Worm (Caenorhabditis elegans): ENCODE results near the gene trk-1.

The trk-1 gene

ce11 chrX:8969111-8970048, 18.6 kb upstream of the trk-1 start (continued):
- TF ChIP-seq let-607 (tag; optimal IDR thresholded peaks at IDR 0.05), result peak in 1 of 2 experiments; percentile 31

ce11 chrX:8963469-8963868, 12.7 kb upstream of the trk-1 start:
- TF ChIP-seq F52B5.7 (tag; optimal IDR thresholded peaks at IDR 0.05), result no peak
- TF ChIP-seq ztf-25 (GFP tag; IDR thresholded peaks at IDR 0.05), result no peak
- TF ChIP-seq athp-1 (tag; optimal IDR thresholded peaks at IDR 0.05), result no peak
- no peak for TF ChIP-seq hlh-26 (GFP tag; conservative IDR thresholded peaks at IDR 0.05)
- no peak for TF ChIP-seq nhr-179 (tag; optimal IDR thresholded peaks at IDR 0.05)
- no peak for TF ChIP-seq B0336.3 (GFP tag; IDR thresholded peaks at IDR 0.05)
- TF ChIP-seq hmg-1.2 (GFP tag; IDR thresholded peaks at IDR 0.05), result no peak
- TF ChIP-seq madf-10 (tag; optimal IDR thresholded peaks at IDR 0.05), result no peak
- no peak for TF ChIP-seq ceh-40 (GFP tag; IDR thresholded peaks at IDR 0.05)
- no peak for TF ChIP-seq let-607 (tag; optimal IDR thresholded peaks at IDR 0.05)

- TF ChIP-seq Y53F4B.3 (GFP tag; IDR thresholded peaks at IDR 0.05) (no peak), mel-28 (tag; optimal IDR thresholded peaks at IDR 0.05; ENCODE audit: borderline replicate concordance) (no peak), F52B5.7 (tag; optimal IDR thresholded peaks at IDR 0.05) (no peak), B0261.1 (tag; optimal IDR thresholded peaks at IDR 0.05) (no peak), sptf-2 (GFP tag; optimal IDR thresholded peaks at IDR 0.05) (no peak), nhr-27 (tag; optimal IDR thresholded peaks at IDR 0.05) (no peak), nfyb-1 (GFP tag; IDR thresholded peaks at IDR 0.05) (no peak), lin-26 (GFP tag; IDR thresholded peaks at IDR 0.05) (no peak)
Measured at ce11 chrX:8961120-8961834, 10.5 kb upstream of the trk-1 start, which contains the start of gene aexr-3. Gene aexr-3, minus strand, starts transcription at chrX:8961170.

- TF ChIP-seq B0261.1 (tag; optimal IDR thresholded peaks at IDR 0.05) (no peak), F10E7.11 (tag; optimal IDR thresholded peaks at IDR 0.05) (no peak), mxl-1 (tag; optimal IDR thresholded peaks at IDR 0.05) (no peak), Y56A3A.18 (GFP tag; IDR thresholded peaks at IDR 0.05) (no peak), ztf-3 (GFP tag; optimal IDR thresholded peaks at IDR 0.05) (no peak), F57A8.1 (GFP tag; optimal IDR thresholded peaks at IDR 0.05) (no peak), snpc-1.3 (tag; optimal IDR thresholded peaks at IDR 0.05; ENCODE audit: insufficient read depth) (no peak), lin-40 (tag; optimal IDR thresholded peaks at IDR 0.05) (no peak), ets-4 (GFP tag; optimal IDR thresholded peaks at IDR 0.05) (no peak), hrde-1 (tag; optimal IDR thresholded peaks at IDR 0.05; ENCODE audit: borderline replicate concordance) (no peak)
Measured at ce11 chrX:8957974-8958373, 7.2 kb upstream of the trk-1 start.

- TF ChIP-seq B0019.2 (GFP tag; conservative IDR thresholded peaks at IDR 0.05) (no peak), egl-44 (GFP tag; IDR thresholded peaks at IDR 0.05) (no peak), lag-1 (GFP tag; IDR thresholded peaks at IDR 0.05) (no peak), tbp1 (GFP tag; optimal IDR thresholded peaks at IDR 0.05) (peak; percentile 84), lin-26 (GFP tag; IDR thresholded peaks at IDR 0.05) (no peak), rpc-1 (optimal IDR thresholded peaks at IDR 0.05) (peak; percentile 70), rpc-1 (tag; optimal IDR thresholded peaks at IDR 0.05) (peak; percentile 77), hsf-1 (GFP tag; IDR thresholded peaks at IDR 0.05) (no peak), mes-4 (tag; optimal IDR thresholded peaks at IDR 0.05) (peak; percentile 9), madf-10 (tag; optimal IDR thresholded peaks at IDR 0.05) (no peak), ceh-91 (GFP tag; IDR thresholded peaks at IDR 0.05) (no peak), ceh-40 (GFP tag; IDR thresholded peaks at IDR 0.05) (no peak), gei-17 (GFP tag; optimal IDR thresholded peaks at IDR 0.05) (no peak), ceh-79 (tag; optimal IDR thresholded peaks at IDR 0.05) (no peak), hlh-26 (GFP tag; conservative IDR thresholded peaks at IDR 0.05) (no peak), B0261.1 (tag; optimal IDR thresholded peaks at IDR 0.05) (peak; percentile 65), madf-6 (GFP tag; IDR thresholded peaks at IDR 0.05) (no peak), hmg-1.2 (GFP tag; IDR thresholded peaks at IDR 0.05) (no peak; the same call in 1 of the 2 replicates), lsl-1 (GFP tag; optimal IDR thresholded peaks at IDR 0.05) (no peak)
Measured at ce11 chrX:8955808-8956207, 5.0 kb upstream of the trk-1 start.

Measured in whole organism, young adult.